Worm (Caenorhabditis elegans) whole organism, L3 larva: Measurements from ENCODE around the gene R07E3.6.

Experiments
- ceh-82 ChIP-seq: fragments of 150-350 bp; optimal IDR thresholded peaks from 2 replicates; lab custom pipeline; 2014; ENCODE audit warnings: missing biosample characterization, missing genetic modification characterization
- elt-2 ChIP-seq: sonication (generic microtip); optimal IDR thresholded peaks from 2 replicates; lab custom pipeline; 2016; ENCODE audit warnings: missing genetic modification reagents, mild to moderate bottlenecking, missing genetic modification characterization, missing compliant biosample characterization
- fos-1 ChIP-seq: fragments of 150-350 bp; optimal IDR thresholded peaks from 2 replicates; lab custom pipeline; 2014; ENCODE audit warnings: missing biosample characterization, missing genetic modification characterization
- lin-15B ChIP-seq: fragments of 150-350 bp; optimal IDR thresholded peaks from 2 replicates; lab custom pipeline; 2014; ENCODE audit warnings: missing biosample characterization, missing genetic modification characterization
- nfya-1 ChIP-seq: sonication (generic microtip); optimal IDR thresholded peaks from 2 replicates; lab custom pipeline; 2017; ENCODE audit warnings: missing genetic modification characterization, mild to moderate bottlenecking, missing compliant biosample characterization, antibody characterized with exemption, moderate library complexity; ENCODE audit not compliant: insufficient read depth
- nhr-11 ChIP-seq: fragments of 150-350 bp; optimal IDR thresholded peaks from 2 replicates; lab custom pipeline; 2014; ENCODE audit warnings: missing biosample characterization, missing genetic modification characterization
- nhr-12 ChIP-seq: fragments of 150-350 bp; optimal IDR thresholded peaks from 2 replicates; lab custom pipeline; 2014; ENCODE audit warnings: missing biosample characterization, missing genetic modification characterization
- nhr-237 ChIP-seq: fragments of 150-350 bp; optimal IDR thresholded peaks from 2 replicates; lab custom pipeline; 2014; ENCODE audit warnings: missing biosample characterization, missing genetic modification characterization
- nhr-28 ChIP-seq: fragments of 150-350 bp; optimal IDR thresholded peaks from 2 replicates; lab custom pipeline; 2014; ENCODE audit warnings: missing biosample characterization, missing genetic modification characterization
- nhr-76 ChIP-seq: fragments of 150-350 bp; sonication (generic microtip); optimal IDR thresholded peaks from 5 replicates; lab custom pipeline; 2014; ENCODE audit warnings: missing biosample characterization, missing genetic modification characterization
- skn-1 ChIP-seq: fragments of 150-350 bp; optimal IDR thresholded peaks from 2 replicates; lab custom pipeline; 2014; ENCODE audit warnings: missing biosample characterization, missing genetic modification characterization
- snpc-4 ChIP-seq: fragments of 150-350 bp; optimal IDR thresholded peaks from 2 replicates; lab custom pipeline; 2014; ENCODE audit warnings: missing biosample characterization, missing genetic modification characterization
- unc-62 ChIP-seq: fragments of 150-350 bp; sonication (generic microtip); optimal IDR thresholded peaks from 4 replicates; lab custom pipeline; 2014; ENCODE audit warnings: missing biosample characterization, missing genetic modification reagents, missing genetic modification characterization
- ztf-4 ChIP-seq: fragments of 150-350 bp; optimal IDR thresholded peaks from 2 replicates; lab custom pipeline; 2014; ENCODE audit warnings: missing biosample characterization, missing genetic modification characterization

DNA sequence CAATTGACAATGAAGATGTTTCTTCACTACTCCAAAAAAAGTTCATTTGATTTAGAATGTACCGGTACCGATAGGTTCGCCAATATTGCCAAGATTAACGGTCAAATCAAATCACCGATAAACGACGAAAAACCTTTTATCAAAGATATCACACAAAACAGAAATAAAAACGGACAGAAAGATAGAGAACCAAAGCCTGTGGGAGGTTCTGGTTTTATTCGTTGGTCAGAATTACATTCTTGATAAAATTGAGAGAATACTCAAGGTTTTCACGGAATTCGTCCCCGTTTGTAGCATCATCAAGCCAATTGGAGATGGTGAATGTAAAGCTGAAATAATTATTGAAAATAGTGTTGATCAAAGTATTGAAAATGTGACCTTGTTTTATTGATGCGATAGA is 10.6 kb upstream of the R07E3.6 start:
- TF ChIP-seq nhr-237 (tag; lab: Kevin White, UChicago) (no peak), ceh-82 (tag; lab: Kevin White, UChicago) (no peak), skn-1 (tag; lab: Kevin White, UChicago) (no peak), nhr-12 (tag; lab: Kevin White, UChicago) (no peak), nfya-1 (tag; lab: Kevin White, UChicago) (no peak), nhr-28 (no peak), nhr-11 (tag; lab: Kevin White, UChicago) (no peak), elt-2 (tag; lab: Kevin White, UChicago) (no peak), snpc-4 (tag; lab: Kevin White, UChicago) (no peak), fos-1 (tag; lab: Kevin White, UChicago) (no peak), unc-62 (GFP tag; lab: Kevin White, UChicago) (no peak), nhr-76 (tag; lab: Kevin White, UChicago) (no peak), lin-15B (tag; lab: Kevin White, UChicago) (no peak), ztf-4 (tag; lab: Kevin White, UChicago) (no peak)
